Worm (Caenorhabditis elegans) whole organism, L4 larva: Measurements from ENCODE around the gene C56C10.9.

Source experiments
- F49E8.2 ChIP-seq: sonication (generic microtip); optimal IDR thresholded peaks from 2 replicates; lab custom pipeline; 2016; ENCODE audit warnings: missing compliant biosample characterization, mild to moderate bottlenecking, missing genetic modification characterization, borderline replicate concordance
- R02D3.7 ChIP-seq: fragments of 150-350 bp; sonication (generic microtip); optimal IDR thresholded peaks from 3 replicates; lab custom pipeline; 2014; ENCODE audit warnings: missing biosample characterization, missing genetic modification characterization
- T20F7.1 ChIP-seq: fragments of 200-800 bp; sonication (Bioruptor generic); optimal IDR thresholded peaks from 2 replicates; lab custom pipeline; 2018; ENCODE audit warnings: mild to moderate bottlenecking, missing genetic modification characterization, missing compliant biosample characterization
- T26A8.4 ChIP-seq: fragments of 200-800 bp; sonication (Bioruptor generic); IDR thresholded peaks from 2 replicates; pipeline ENCODE4 v1.3.6; 2022; ENCODE audit warnings: missing genetic modification characterization, missing compliant biosample characterization
- Y105C5A.15 ChIP-seq: fragments of 200-800 bp; sonication (Bioruptor generic); IDR thresholded peaks from 2 replicates; pipeline ENCODE4 v1.3.6; 2022; ENCODE audit warnings: missing genetic modification characterization, missing compliant biosample characterization
- Y75B8A.6 ChIP-seq: fragments of 200-800 bp; sonication (Bioruptor generic); IDR thresholded peaks from 2 replicates; pipeline ENCODE4 v1.3.6; 2022; ENCODE audit warnings: missing genetic modification reagents, missing genetic modification characterization, missing compliant biosample characterization
- aly-2 ChIP-seq: sonication (generic microtip); optimal IDR thresholded peaks from 2 replicates; lab custom pipeline; 2018; ENCODE audit warnings: missing biosample characterization, missing genetic modification characterization
- ama-1 ChIP-seq: fragments of 150-350 bp; optimal IDR thresholded peaks from 2 replicates; lab custom pipeline; 2014; ENCODE audit warnings: inconsistent platforms, mixed read lengths
- attf-4 ChIP-seq: sonication (generic microtip); optimal IDR thresholded peaks from 3 replicates; lab custom pipeline; 2017; ENCODE audit warnings: missing biosample characterization, missing genetic modification characterization
- ceh-28 ChIP-seq: fragments of 150-350 bp; optimal IDR thresholded peaks from 2 replicates; lab custom pipeline; 2014; ENCODE audit warnings: missing biosample characterization, missing genetic modification reagents, missing genetic modification characterization
- ceh-82 ChIP-seq: sonication (generic microtip); optimal IDR thresholded peaks from 2 replicates; lab custom pipeline; 2017; ENCODE audit warnings: missing biosample characterization, missing genetic modification characterization
- ces-1 ChIP-seq: fragments of 150-350 bp; sonication (generic microtip); optimal IDR thresholded peaks from 4 replicates; lab custom pipeline; 2014; ENCODE audit warnings: missing biosample characterization, missing genetic modification reagents, missing genetic modification characterization
- daf-12 ChIP-seq: fragments of 150-350 bp; optimal IDR thresholded peaks from 2 replicates; lab custom pipeline; 2014; ENCODE audit warnings: missing biosample characterization, missing genetic modification reagents, missing genetic modification characterization
- dmd-9 ChIP-seq: fragments of 200-800 bp; sonication (Bioruptor generic); IDR thresholded peaks from 2 replicates; pipeline ENCODE4 v1.3.6; 2022; ENCODE audit warnings: missing genetic modification reagents, missing genetic modification characterization, missing compliant biosample characterization
- egl-43 ChIP-seq: fragments of 200-800 bp; sonication (Bioruptor generic); IDR thresholded peaks from 2 replicates; pipeline ENCODE4 v1.3.6; 2022; ENCODE audit warnings: missing genetic modification reagents, missing genetic modification characterization, missing compliant biosample characterization
- fos-1 ChIP-seq: fragments of 150-350 bp; optimal IDR thresholded peaks from 2 replicates; lab custom pipeline; 2014; ENCODE audit warnings: missing biosample characterization, missing genetic modification characterization
- gei-8 ChIP-seq: fragments of 200-800 bp; sonication (Bioruptor generic); optimal IDR thresholded peaks from 2 replicates; lab custom pipeline; 2018; ENCODE audit warnings: mild to moderate bottlenecking, missing genetic modification characterization, missing compliant biosample characterization
- hlh-11 ChIP-seq: fragments of 200-800 bp; sonication (Bioruptor generic); optimal IDR thresholded peaks from 2 replicates; lab custom pipeline; 2018; ENCODE audit warnings: mild to moderate bottlenecking, missing genetic modification characterization, missing compliant biosample characterization
- lin-1 ChIP-seq: fragments of 200-800 bp; sonication (Bioruptor generic); IDR thresholded peaks from 2 replicates; pipeline ENCODE4 v1.3.6; 2022; ENCODE audit warnings: missing genetic modification reagents, missing genetic modification characterization, missing compliant biosample characterization
- lin-15B ChIP-seq: fragments of 150-350 bp; sonication (generic microtip); optimal IDR thresholded peaks from 3 replicates; lab custom pipeline; 2014; ENCODE audit warnings: missing biosample characterization, missing genetic modification characterization
- lin-39 ChIP-seq: fragments of 150-350 bp; optimal IDR thresholded peaks from 2 replicates; lab custom pipeline; 2014; ENCODE audit warnings: missing biosample characterization, missing genetic modification reagents, missing genetic modification characterization
- lir-3 ChIP-seq: sonication (generic microtip); optimal IDR thresholded peaks from 2 replicates; lab custom pipeline; 2016; ENCODE audit warnings: mild to moderate bottlenecking, missing genetic modification characterization, missing compliant biosample characterization
- madf-5 ChIP-seq, 2 experiments: fragments of 200-800 bp; sonication (Bioruptor generic); IDR thresholded peaks; 2 replicates each; pipeline ENCODE4 v1.3.6; 2022; ENCODE audit warnings: missing compliant biosample characterization in 2 of 2, missing genetic modification characterization in 2 of 2
- madf-9 ChIP-seq: fragments of 200-800 bp; sonication (Bioruptor generic); conservative IDR thresholded peaks from 2 replicates; pipeline ENCODE4 v1.3.6; 2022; ENCODE audit warnings: missing genetic modification reagents, missing genetic modification characterization, missing compliant biosample characterization
- mdl-1 ChIP-seq, 2 experiments: fragments of 150-350 bp in 1 of 2; sonication (generic microtip) in 1 of 2; optimal IDR thresholded peaks; 2 replicates each; lab custom pipeline; 2014 to 2017; ENCODE audit warnings: missing biosample characterization in 2 of 2, missing genetic modification characterization in 2 of 2
- mes-2 ChIP-seq: sonication (generic microtip); optimal IDR thresholded peaks from 2 replicates; lab custom pipeline; 2016; ENCODE audit warnings: missing genotype, mild to moderate bottlenecking, missing genetic modification characterization, missing compliant biosample characterization; ENCODE audit not compliant: poor library complexity, severe bottlenecking
- mxl-2 ChIP-seq: fragments of 200-800 bp; sonication (Bioruptor generic); conservative IDR thresholded peaks from 2 replicates; pipeline ENCODE4 v1.3.6; 2022; ENCODE audit warnings: missing genetic modification reagents, missing genetic modification characterization, missing compliant biosample characterization
- mxl-3 ChIP-seq: fragments of 200-800 bp; sonication (Bioruptor generic); optimal IDR thresholded peaks from 2 replicates; lab custom pipeline; 2018; ENCODE audit warnings: mild to moderate bottlenecking, missing genetic modification characterization, missing compliant biosample characterization
- nhr-111 ChIP-seq: fragments of 200-800 bp; sonication (Bioruptor generic); optimal IDR thresholded peaks from 2 replicates; lab custom pipeline; 2018; ENCODE audit warnings: mild to moderate bottlenecking, missing genetic modification characterization, missing compliant biosample characterization
- nhr-25 ChIP-seq: sonication (generic microtip); optimal IDR thresholded peaks from 2 replicates; lab custom pipeline; 2017; ENCODE audit warnings: missing genetic modification characterization, mild to moderate bottlenecking, missing compliant biosample characterization, antibody characterized with exemption, moderate library complexity, borderline replicate concordance; ENCODE audit not compliant: insufficient read depth
- nhr-28 ChIP-seq: fragments of 150-350 bp; optimal IDR thresholded peaks from 2 replicates; lab custom pipeline; 2014; ENCODE audit warnings: missing biosample characterization, missing genetic modification characterization
- nhr-42 ChIP-seq: fragments of 200-800 bp; sonication (Bioruptor generic); IDR thresholded peaks from 2 replicates; pipeline ENCODE4 v1.3.6; 2022; ENCODE audit warnings: missing genetic modification characterization, missing compliant biosample characterization
- pha-4 ChIP-seq, 2 experiments: fragments of 150-350 bp in 1 of 2; fragments of 200-800 bp in 1 of 2; sonication (Bioruptor generic) in 1 of 2; IDR thresholded peaks in 1 of 2; optimal IDR thresholded peaks in 1 of 2; 2 replicates each; pipeline versions ENCODE4 v1.3.6 to Lab custom; 2014 to 2022; ENCODE audit warnings: missing genetic modification characterization in 2 of 2, missing genetic modification reagents in 2 of 2, missing biosample characterization in 1 of 2, missing compliant biosample characterization in 1 of 2
- php-3 ChIP-seq: fragments of 200-800 bp; sonication (Bioruptor generic); IDR thresholded peaks from 2 replicates; pipeline ENCODE4 v1.3.6; 2022; ENCODE audit warnings: missing genetic modification reagents, missing genetic modification characterization, missing compliant biosample characterization
- snpc-4 ChIP-seq: fragments of 150-350 bp; optimal IDR thresholded peaks from 2 replicates; lab custom pipeline; 2014; ENCODE audit warnings: missing biosample characterization, missing genetic modification characterization
- spr-3 ChIP-seq: fragments of 200-800 bp; sonication (Bioruptor generic); optimal IDR thresholded peaks from 2 replicates; lab custom pipeline; 2018; ENCODE audit warnings: mild to moderate bottlenecking, missing genetic modification characterization, missing compliant biosample characterization
- tag-97 ChIP-seq: fragments of 200-800 bp; sonication (Bioruptor generic); IDR thresholded peaks from 2 replicates; pipeline ENCODE4 v1.3.6; 2022; ENCODE audit warnings: missing genetic modification characterization, missing compliant biosample characterization
- tra-1 ChIP-seq: fragments of 200-800 bp; sonication (Bioruptor generic); IDR thresholded peaks from 2 replicates; pipeline ENCODE4 v1.3.6; 2022; ENCODE audit warnings: missing genetic modification reagents, missing genetic modification characterization, missing compliant biosample characterization
- unc-130 ChIP-seq: sonication (generic microtip); optimal IDR thresholded peaks from 2 replicates; lab custom pipeline; 2016; ENCODE audit warnings: missing genetic modification reagents, missing genetic modification characterization, missing compliant biosample characterization
- zip-11 ChIP-seq: fragments of 200-800 bp; sonication (Bioruptor generic); IDR thresholded peaks from 2 replicates; pipeline ENCODE4 v1.3.6; 2022; ENCODE audit warnings: missing genetic modification characterization, missing compliant biosample characterization
- zip-2 ChIP-seq: fragments of 150-350 bp; optimal IDR thresholded peaks from 2 replicates; lab custom pipeline; 2014; ENCODE audit warnings: missing biosample characterization, missing genetic modification characterization
- ztf-7 ChIP-seq: fragments of 150-350 bp; optimal IDR thresholded peaks from 2 replicates; lab custom pipeline; 2014; ENCODE audit warnings: missing biosample characterization, missing genetic modification characterization

The C56C10.9 gene

ce11 chrII:6575647-6576046 is 16.5 kb downstream of the C56C10.9 start, which contains the start of gene sra-29:
sra-29 (minus strand) TSS chrII:6575747.
- TF ChIP-seq ztf-7 (tag; lab: Kevin White, UChicago) (no peak), madf-9 (GFP tag; lab: Robert Waterston, UW) (no peak), Y75B8A.6 (GFP tag; lab: Robert Waterston, UW) (no peak), php-3 (GFP tag; lab: Robert Waterston, UW) (no peak), F49E8.2 (tag; lab: Kevin White, UChicago) (no peak), spr-3 (GFP tag; lab: Kevin White, UChicago) (no peak), nhr-28 (tag; lab: Kevin White, UChicago) (no peak), daf-12 (tag; lab: Kevin White, UChicago) (no peak), tra-1 (GFP tag; lab: Robert Waterston, UW) (no peak), aly-2 (tag; lab: Kevin White, UChicago) (no peak)

ce11 chrII:6573677-6574076 is 18.5 kb downstream of the C56C10.9 start, which contains the start of gene sra-28:
sra-28 (minus strand) TSS chrII:6573777.
- TF ChIP-seq zip-2 (tag; lab: Kevin White, UChicago), result no peak
- TF ChIP-seq ceh-28 (tag; lab: Kevin White, UChicago), result no peak
- no peak for TF ChIP-seq madf-5 (GFP tag; IDR thresholded peaks at IDR 0.05; lab: Robert Waterston, UW)
- no peak for TF ChIP-seq gei-8 (GFP tag; lab: Kevin White, UChicago)
- no peak for TF ChIP-seq attf-4
- no peak for TF ChIP-seq mes-2 (tag; lab: Kevin White, UChicago)
- no peak for TF ChIP-seq lin-15B (tag; lab: Kevin White, UChicago)
- no peak for TF ChIP-seq nhr-111
- TF ChIP-seq aly-2 (tag; lab: Kevin White, UChicago), result no peak
- no peak for TF ChIP-seq ces-1
- TF ChIP-seq T20F7.1, result no peak
- TF ChIP-seq ceh-82 (tag; lab: Kevin White, UChicago), result no peak
- no peak for TF ChIP-seq T26A8.4 (GFP tag; lab: Robert Waterston, UW)
- no peak for TF ChIP-seq mdl-1 (tag; optimal IDR thresholded peaks at IDR 0.05; lab: Kevin White, UChicago)
- TF ChIP-seq mxl-3 (GFP tag; lab: Kevin White, UChicago), result no peak
- TF ChIP-seq ama-1 (lab: Kevin White, UChicago), result no peak
- TF ChIP-seq R02D3.7 (tag; lab: Kevin White, UChicago), result no peak
- TF ChIP-seq tra-1 (GFP tag; lab: Robert Waterston, UW), result no peak
- TF ChIP-seq, all 104 proteins: peak for 0

ce11 chrII:6568707-6569106 is 23.4 kb downstream of the C56C10.9 start, which contains the start of gene sra-27:
sra-27 (plus strand) TSS chrII:6569007.
- TF ChIP-seq egl-43 (GFP tag; lab: Robert Waterston, UW) (no peak), ceh-28 (tag; lab: Kevin White, UChicago) (no peak), lir-3 (tag; lab: Kevin White, UChicago) (no peak), zip-11 (GFP tag; lab: Robert Waterston, UW) (no peak), unc-130 (no peak), fos-1 (tag; lab: Kevin White, UChicago) (no peak), nhr-42 (GFP tag; lab: Robert Waterston, UW) (no peak), mxl-2 (no peak), pha-4 (GFP tag; IDR thresholded peaks at IDR 0.05; lab: Robert Waterston, UW) (no peak), pha-4 (tag; optimal IDR thresholded peaks at IDR 0.05; lab: Kevin White, UChicago) (no peak), lin-39 (no peak), nhr-25 (no peak), madf-9 (GFP tag; lab: Robert Waterston, UW) (no peak), hlh-11 (tag; lab: Kevin White, UChicago) (no peak), tag-97 (GFP tag; lab: Robert Waterston, UW) (no peak), dmd-9 (GFP tag; lab: Robert Waterston, UW) (no peak), ces-1 (no peak), Y75B8A.6 (GFP tag; lab: Robert Waterston, UW) (no peak), lin-1 (GFP tag; lab: Robert Waterston, UW) (no peak), Y105C5A.15 (GFP tag; lab: Robert Waterston, UW) (no peak), snpc-4 (tag; lab: Kevin White, UChicago) (no peak)
